Worm (Caenorhabditis elegans): Measurements from ENCODE around the gene str-160.

DNA sequence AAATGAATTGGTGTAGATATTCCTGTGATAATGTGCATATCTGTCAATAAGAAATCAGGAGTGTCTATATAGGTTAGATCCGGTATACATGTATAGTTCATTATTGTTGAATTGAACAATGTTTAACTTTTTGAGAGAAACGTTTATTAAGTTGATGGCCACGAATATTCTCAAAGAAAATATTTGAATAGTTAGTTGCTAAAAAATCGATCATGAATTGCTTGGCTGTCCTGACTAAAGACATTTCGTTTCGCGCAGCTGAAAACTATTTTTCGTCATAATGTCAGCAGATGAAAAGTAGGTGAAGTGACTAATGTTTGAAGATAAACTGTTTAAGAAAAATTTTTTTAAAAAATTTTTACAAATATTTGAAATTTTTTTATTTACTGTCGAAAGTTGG, 16.8 kb downstream of the str-160 start, which contains the start of gene srh-199:
- TF ChIP-seq elt-2 (tag; optimal IDR thresholded peaks at IDR 0.05): no peak
- no peak for TF ChIP-seq R02D3.7 (tag; optimal IDR thresholded peaks at IDR 0.05)
- TF ChIP-seq nhr-28 (tag; optimal IDR thresholded peaks at IDR 0.05): no peak
- TF ChIP-seq ama-1 (optimal IDR thresholded peaks at IDR 0.05): no peak
- TF ChIP-seq lin-15B (tag; optimal IDR thresholded peaks at IDR 0.05): no peak
- no peak for TF ChIP-seq ceh-28 (tag; optimal IDR thresholded peaks at IDR 0.05)
- TF ChIP-seq ztf-4 (tag; optimal IDR thresholded peaks at IDR 0.05): no peak
- TF ChIP-seq elt-1 (tag; optimal IDR thresholded peaks at IDR 0.05): no peak
- no peak for TF ChIP-seq ceh-82 (tag; optimal IDR thresholded peaks at IDR 0.05)
- TF ChIP-seq nhr-25 (tag; optimal IDR thresholded peaks at IDR 0.05): no peak
- no peak for TF ChIP-seq skn-1 (tag; optimal IDR thresholded peaks at IDR 0.05)
- TF ChIP-seq ceh-16 (tag; optimal IDR thresholded peaks at IDR 0.05): no peak
- TF ChIP-seq ZK546.5 (tag; optimal IDR thresholded peaks at IDR 0.05): no peak
- no peak for TF ChIP-seq ztf-11 (tag; optimal IDR thresholded peaks at IDR 0.05)
